Fruit fly (Drosophila melanogaster) whole organism, embryonic: ENCODE measurements around the gene Nf-YC.

ENCODE experiments used
- Abd-B ChIP-seq: fragments of 200-800 bp; sonication (Bioruptor generic); optimal IDR thresholded peaks from 2 replicates; lab custom pipeline; 2018; ENCODE audit warnings: missing biosample characterization, mild to moderate bottlenecking, missing genetic modification characterization, moderate library complexity
- Bdp1 ChIP-seq: fragments of 200-800 bp; sonication (Bioruptor generic); optimal IDR thresholded peaks from 3 replicates; lab custom pipeline; 2016; ENCODE audit warnings: missing biosample characterization, missing genetic modification characterization
- Blimp-1 ChIP-seq: fragments of 200-800 bp; sonication (Bioruptor generic); optimal IDR thresholded peaks from 3 replicates; lab custom pipeline; 2018; ENCODE audit warnings: missing biosample characterization, missing genetic modification characterization, mild to moderate bottlenecking, moderate library complexity, missing genetic modification reagents
- CG10959 ChIP-seq: fragments of 200-800 bp; sonication (Bioruptor generic); IDR thresholded peaks from 2 replicates; pipeline ENCODE4 v1.3.6; 2022; ENCODE audit warnings: missing biosample characterization, missing genetic modification characterization
- CG12104 ChIP-seq: fragments of 200-800 bp; sonication (Bioruptor generic); optimal IDR thresholded peaks from 3 replicates; lab custom pipeline; 2016; ENCODE audit warnings: missing biosample characterization, missing genetic modification characterization
- CG12942 ChIP-seq: fragments of 200-800 bp; sonication (Bioruptor generic); optimal IDR thresholded peaks from 3 replicates; lab custom pipeline; 2016; ENCODE audit warnings: missing biosample characterization, missing genetic modification characterization
- CG13894 ChIP-seq: fragments of 200-800 bp; sonication (Bioruptor generic); optimal IDR thresholded peaks from 3 replicates; lab custom pipeline; 2018; ENCODE audit warnings: missing biosample characterization, mild to moderate bottlenecking, missing genetic modification characterization, moderate library complexity
- CG14050 ChIP-seq: fragments of 200-800 bp; sonication (Bioruptor generic); IDR thresholded peaks from 3 replicates; pipeline ENCODE4 v1.3.6; 2022; ENCODE audit warnings: missing biosample characterization, missing genetic modification characterization
- CG1832 ChIP-seq: fragments of 200-800 bp; sonication (Bioruptor generic); optimal IDR thresholded peaks from 2 replicates; lab custom pipeline; 2017; ENCODE audit warnings: missing biosample characterization, mild to moderate bottlenecking, missing genetic modification characterization, inconsistent platforms
- CG2116 ChIP-seq: fragments of 200-800 bp; sonication (Bioruptor generic); optimal IDR thresholded peaks from 3 replicates; lab custom pipeline; 2018; ENCODE audit warnings: missing biosample characterization, mild to moderate bottlenecking, missing genetic modification characterization
- CG3163 ChIP-seq: fragments of 200-800 bp; sonication (Bioruptor generic); optimal IDR thresholded peaks from 3 replicates; lab custom pipeline; 2016; ENCODE audit warnings: missing biosample characterization, missing genetic modification characterization
- CG34224 ChIP-seq: fragments of 200-800 bp; sonication (Bioruptor generic); IDR thresholded peaks from 3 replicates; pipeline ENCODE4 v1.3.6; 2022; ENCODE audit warnings: missing biosample characterization, missing genetic modification characterization; ENCODE audit not compliant: partially characterized antibody
- CG34376 ChIP-seq: fragments of 200-800 bp; sonication (Bioruptor generic); optimal IDR thresholded peaks from 2 replicates; lab custom pipeline; 2018; ENCODE audit warnings: missing biosample characterization, mild to moderate bottlenecking, missing genetic modification characterization
- CG3847 ChIP-seq: fragments of 200-800 bp; sonication (Bioruptor generic); IDR thresholded peaks from 2 replicates; pipeline ENCODE4 v1.3.6; 2022; ENCODE audit warnings: missing biosample characterization, missing genetic modification characterization
- CG3995 ChIP-seq: fragments of 200-800 bp; sonication (Bioruptor generic); optimal IDR thresholded peaks from 3 replicates; lab custom pipeline; 2016; ENCODE audit warnings: missing biosample characterization, missing genetic modification characterization
- CG4328 ChIP-seq: fragments of 200-800 bp; sonication (Bioruptor generic); optimal IDR thresholded peaks from 3 replicates; lab custom pipeline; 2017; ENCODE audit warnings: missing biosample characterization, missing genetic modification reagents, missing genetic modification characterization
- CG4854 ChIP-seq: fragments of 200-800 bp; sonication (Bioruptor generic); optimal IDR thresholded peaks from 2 replicates; lab custom pipeline; 2016; ENCODE audit warnings: missing biosample characterization, missing genetic modification characterization, inconsistent platforms
- CG6175 ChIP-seq: fragments of 200-800 bp; sonication (Bioruptor generic); IDR thresholded peaks from 3 replicates; pipeline ENCODE4 v1.3.6; 2022; ENCODE audit warnings: missing biosample characterization, missing genetic modification characterization
- CG7786 ChIP-seq: fragments of 200-800 bp; sonication (Bioruptor generic); optimal IDR thresholded peaks from 2 replicates; lab custom pipeline; 2016; ENCODE audit warnings: missing biosample characterization, missing genetic modification characterization
- CG9932 ChIP-seq: fragments of 200-800 bp; sonication (Bioruptor generic); IDR thresholded peaks from 2 replicates; pipeline ENCODE4 v1.3.6; 2022; ENCODE audit warnings: missing biosample characterization, missing genetic modification characterization
- D19B ChIP-seq: fragments of 200-800 bp; sonication (Bioruptor generic); optimal IDR thresholded peaks from 2 replicates; lab custom pipeline; 2017; ENCODE audit warnings: missing biosample characterization, mild to moderate bottlenecking, missing genetic modification characterization
- Deaf1 ChIP-seq: fragments of 200-800 bp; optimal IDR thresholded peaks from 3 replicates; lab custom pipeline; 2019; ENCODE audit warnings: missing biosample characterization, mild to moderate bottlenecking, missing genetic modification characterization, moderate library complexity
- Eip74EF ChIP-seq, 2 experiments: fragments of 200-800 bp in 1 of 2; fragments of >200 bp in 1 of 2; sonication (Bioruptor generic) in 1 of 2; optimal IDR thresholded peaks; 2 replicates each; lab custom pipeline; 2017 to 2019; ENCODE audit warnings: missing biosample characterization in 2 of 2, missing genetic modification characterization in 2 of 2, mild to moderate bottlenecking in 1 of 2, moderate library complexity in 1 of 2
- Gsc ChIP-seq: fragments of 200-800 bp; sonication (Bioruptor generic); IDR thresholded peaks from 2 replicates; pipeline ENCODE4 v1.3.6; 2022; ENCODE audit warnings: missing biosample characterization, missing genetic modification characterization
- NK7.1 ChIP-seq: fragments of 200-800 bp; sonication (Bioruptor generic); optimal IDR thresholded peaks from 3 replicates; lab custom pipeline; 2016; ENCODE audit warnings: missing biosample characterization, missing genetic modification characterization
- Nf-YA ChIP-seq: fragments of 200-800 bp; sonication (Bioruptor generic); IDR thresholded peaks from 2 replicates; pipeline ENCODE4 v1.3.6; 2022; ENCODE audit warnings: missing biosample characterization, missing genetic modification characterization
- Pdp1 ChIP-seq, 2 experiments: fragments of 200-800 bp; sonication (Bioruptor generic); optimal IDR thresholded peaks; 3 replicates each; lab custom pipeline; 2016; ENCODE audit warnings: missing biosample characterization in 2 of 2, missing genetic modification characterization in 2 of 2, mild to moderate bottlenecking in 1 of 2, moderate library complexity in 1 of 2
- Scr ChIP-seq: fragments of 200-800 bp; sonication (Bioruptor generic); IDR thresholded peaks from 2 replicates; pipeline ENCODE4 v1.3.6; 2022; ENCODE audit warnings: missing biosample characterization, missing genetic modification characterization; ENCODE audit not compliant: partially characterized antibody
- Spps ChIP-seq: fragments of 200-800 bp; sonication (Bioruptor generic); optimal IDR thresholded peaks from 2 replicates; lab custom pipeline; 2018; ENCODE audit warnings: missing biosample characterization, mild to moderate bottlenecking, missing genetic modification characterization
- Sry-δ ChIP-seq: fragments of 200-800 bp; sonication (Bioruptor generic); optimal IDR thresholded peaks from 2 replicates; lab custom pipeline; 2016; ENCODE audit warnings: missing biosample characterization, missing genetic modification characterization
- bsh ChIP-seq, 2 experiments: fragments of 200-800 bp; sonication (Bioruptor generic); optimal IDR thresholded peaks; 2 replicates each; lab custom pipeline; 2017 to 2018; ENCODE audit warnings: mild to moderate bottlenecking in 2 of 2, missing biosample characterization in 2 of 2, missing genetic modification characterization in 2 of 2, moderate library complexity in 1 of 2
- chinmo ChIP-seq: fragments of 200-800 bp; sonication (Bioruptor generic); IDR thresholded peaks from 4 replicates; pipeline ENCODE4 v1.3.6; 2022; ENCODE audit warnings: missing biosample characterization, missing genetic modification characterization; ENCODE audit not compliant: partially characterized antibody
- disco-r ChIP-seq: fragments of 200-800 bp; sonication (Bioruptor generic); optimal IDR thresholded peaks from 2 replicates; lab custom pipeline; 2016; ENCODE audit warnings: missing biosample characterization, missing genetic modification characterization
- gem ChIP-seq: fragments of 200-800 bp; sonication (Bioruptor generic); optimal IDR thresholded peaks from 2 replicates; lab custom pipeline; 2019; ENCODE audit warnings: missing biosample characterization, mild to moderate bottlenecking, missing genetic modification characterization, moderate library complexity
- her ChIP-seq: fragments of 200-800 bp; sonication (Bioruptor generic); optimal IDR thresholded peaks from 2 replicates; lab custom pipeline; 2016; ENCODE audit warnings: missing biosample characterization, missing genetic modification characterization
- kay ChIP-seq: fragments of 200-800 bp; sonication (Bioruptor generic); optimal IDR thresholded peaks from 2 replicates; lab custom pipeline; 2016; ENCODE audit warnings: missing biosample characterization, missing genetic modification characterization
- ken ChIP-seq: fragments of 200-800 bp; sonication (Bioruptor generic); IDR thresholded peaks from 3 replicates; pipeline ENCODE4 v1.3.6; 2022; ENCODE audit warnings: missing biosample characterization, missing genetic modification characterization
- mirr ChIP-seq: fragments of 200-800 bp; sonication (Bioruptor generic); optimal IDR thresholded peaks from 3 replicates; lab custom pipeline; 2018; ENCODE audit warnings: missing biosample characterization, mild to moderate bottlenecking, missing genetic modification characterization
- pho ChIP-seq: fragments of 200-800 bp; sonication (Bioruptor generic); optimal IDR thresholded peaks from 2 replicates; lab custom pipeline; 2016; ENCODE audit warnings: missing biosample characterization, missing genetic modification characterization
- pros ChIP-seq: fragments of 200-800 bp; sonication (Bioruptor generic); optimal IDR thresholded peaks from 3 replicates; lab custom pipeline; 2019; ENCODE audit warnings: missing biosample characterization, mild to moderate bottlenecking, missing genetic modification characterization, moderate library complexity
- rib ChIP-seq: fragments of 200-800 bp; sonication (Bioruptor generic); IDR thresholded peaks from 2 replicates; pipeline ENCODE4 v1.3.6; 2022; ENCODE audit warnings: missing biosample characterization, missing genetic modification characterization
- run ChIP-seq: fragments of 200-800 bp; sonication (Bioruptor generic); optimal IDR thresholded peaks from 3 replicates; lab custom pipeline; 2018; ENCODE audit warnings: missing biosample characterization, mild to moderate bottlenecking, missing genetic modification characterization
- sim ChIP-seq: fragments of 200-800 bp; sonication (Bioruptor generic); IDR thresholded peaks from 2 replicates; pipeline ENCODE4 v1.3.6; 2022; ENCODE audit warnings: missing biosample characterization, missing genetic modification characterization
- sna ChIP-seq: fragments of 200-800 bp; sonication (Bioruptor generic); IDR thresholded peaks from 2 replicates; pipeline ENCODE4 v1.3.6; 2022; ENCODE audit warnings: missing biosample characterization, missing genetic modification characterization; ENCODE audit not compliant: partially characterized antibody
- ssp ChIP-seq: fragments of 200-800 bp; sonication (Bioruptor generic); IDR thresholded peaks from 2 replicates; pipeline ENCODE4 v1.3.6; 2022; ENCODE audit warnings: missing biosample characterization, missing genetic modification characterization
- stc ChIP-seq: fragments of 200-800 bp; sonication (Bioruptor generic); IDR thresholded peaks from 2 replicates; pipeline ENCODE4 v1.3.6; 2022; ENCODE audit warnings: missing biosample characterization, missing genetic modification characterization
- stwl ChIP-seq: fragments of 200-800 bp; sonication (Bioruptor generic); optimal IDR thresholded peaks from 3 replicates; lab custom pipeline; 2018; ENCODE audit warnings: missing biosample characterization, mild to moderate bottlenecking, missing genetic modification characterization, moderate library complexity
- sug ChIP-seq: fragments of 200-800 bp; optimal IDR thresholded peaks from 2 replicates; lab custom pipeline; 2019; ENCODE audit warnings: missing biosample characterization, mild to moderate bottlenecking, missing genetic modification characterization, moderate library complexity
- yki ChIP-seq: fragments of >200 bp; optimal IDR thresholded peaks from 3 replicates; lab custom pipeline; 2018
- zfh2 ChIP-seq: fragments of 200-800 bp; sonication (Bioruptor generic); optimal IDR thresholded peaks from 2 replicates; lab custom pipeline; 2016; ENCODE audit warnings: missing biosample characterization, missing genetic modification characterization

The Nf-YC gene

dm6 chrX:6852574-6852973 lies 31.9 kb upstream of the Nf-YC start (continued):
- TF ChIP-seq CG6175 (GFP tag; lab: Robert Waterston, UW) (peak; percentile 79; the same call in 2 of the 3 replicates), Blimp-1 (GFP tag; lab: Kevin White, UChicago) (peak; percentile 86), CG9932 (GFP tag; lab: Robert Waterston, UW) (peak; percentile 87), stwl (peak; percentile 57), stc (GFP tag; lab: Robert Waterston, UW) (peak; percentile 80), CG2116 (GFP tag; lab: Kevin White, UChicago) (peak; percentile 90), chinmo (GFP tag; lab: Robert Waterston, UW) (no peak), Nf-YA (GFP tag; lab: Robert Waterston, UW) (peak; percentile 64), yki (no peak), rib (peak; percentile 84), CG10959 (GFP tag; lab: Robert Waterston, UW) (peak; percentile 38; the same call in 1 of the 2 replicates), sna (GFP tag; lab: Robert Waterston, UW) (no peak; the same call in 1 of the 2 replicates), ssp (GFP tag; lab: Robert Waterston, UW) (peak; percentile 96), CG3847 (GFP tag; lab: Robert Waterston, UW) (peak; percentile 87), bsh (GFP tag; optimal IDR thresholded peaks at IDR 0.05; lab: Kevin White, UChicago) (peak; percentile 65 to 91), D19B (GFP tag; lab: Kevin White, UChicago) (peak; percentile 83), disco-r (peak; percentile 73), ken (GFP tag; lab: Robert Waterston, UW) (peak; percentile 84), run (tag; lab: Kevin White, UChicago) (peak; percentile 64), Sry-δ (GFP tag; lab: Kevin White, UChicago) (peak; percentile 76), CG1832 (GFP tag; lab: Kevin White, UChicago) (no peak), pho (GFP tag; lab: Kevin White, UChicago) (peak; percentile 85), CG4328 (peak; percentile 89), zfh2 (peak; percentile 93), CG3163 (GFP tag; lab: Kevin White, UChicago) (peak; percentile 78), Abd-B (GFP tag; lab: Kevin White, UChicago) (peak; percentile 92), CG7786 (GFP tag; lab: Kevin White, UChicago) (peak; percentile 92), CG34224 (0 out of 3 replicates have a peak, but pooled peaks have one; percentile 35), Scr (GFP tag; lab: Robert Waterston, UW) (peak; percentile 54), Spps (peak; percentile 65), CG3995 (GFP tag; lab: Kevin White, UChicago) (peak; percentile 73), sim (GFP tag; lab: Robert Waterston, UW) (peak; percentile 71), Bdp1 (GFP tag; lab: Kevin White, UChicago) (peak; percentile 81), Pdp1 (GFP tag; optimal IDR thresholded peaks at IDR 0.05; lab: Kevin White, UChicago) (peak; percentile 89 to 93), Eip74EF (GFP tag; optimal IDR thresholded peaks at IDR 0.05; lab: Kevin White, UChicago) (peak in 1 of 2 experiments; percentile 72), kay (peak; percentile 82), CG13894 (tag; lab: Kevin White, UChicago) (peak; percentile 94), her (GFP tag; lab: Kevin White, UChicago) (peak; percentile 91), Deaf1 (tag; lab: Kevin White, UChicago) (peak; percentile 68), Gsc (GFP tag; lab: Robert Waterston, UW) (no peak), mirr (GFP tag; lab: Kevin White, UChicago) (peak; percentile 93), gem (tag; lab: Kevin White, UChicago) (peak; percentile 95), NK7.1 (peak; percentile 78), CG12104 (GFP tag; lab: Kevin White, UChicago) (peak; percentile 90), CG34376 (peak; percentile 92), CG14050 (GFP tag; lab: Robert Waterston, UW) (peak; percentile 84), CG12942 (peak; percentile 86), sug (tag; lab: Kevin White, UChicago) (peak; percentile 94), pros (GFP tag; lab: Kevin White, UChicago) (no peak), CG4854 (GFP tag; lab: Kevin White, UChicago) (peak; percentile 90)
